Worm (Caenorhabditis elegans): ENCODE measurements around the gene sdz-6.

sdz-6 gene

DNA sequence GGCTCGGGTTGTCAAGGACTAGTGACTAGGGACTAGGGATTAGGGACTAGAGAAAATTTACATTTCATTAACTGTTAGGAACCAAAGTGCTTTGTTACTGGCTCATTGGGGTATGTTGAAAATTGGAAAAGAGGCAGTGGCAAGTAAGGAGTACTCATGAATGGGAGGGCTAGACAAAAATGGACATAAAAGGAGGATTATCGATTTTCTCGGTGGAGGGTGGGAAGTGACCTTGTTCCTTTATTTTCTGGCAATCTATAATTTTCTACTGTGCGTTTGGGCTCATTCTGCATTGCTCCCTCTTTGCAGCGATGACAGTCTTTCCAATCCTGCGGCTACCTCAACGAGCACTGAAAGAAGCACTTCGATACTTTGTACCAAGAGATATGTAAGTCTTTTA is 22.9 kb upstream of the sdz-6 start, which contains the start of gene fbxb-60:
TSS of gene fbxb-60 (plus strand) at position 301 of the 400 bp plus-strand sequence.
- TF ChIP-seq tbp1 (GFP tag; optimal IDR thresholded peaks at IDR 0.05) (no peak), attf-5 (GFP tag; optimal IDR thresholded peaks at IDR 0.05) (no peak), nhr-27 (tag; optimal IDR thresholded peaks at IDR 0.05) (no peak), F57A8.1 (GFP tag; optimal IDR thresholded peaks at IDR 0.05) (no peak), unc-62 (GFP tag; optimal IDR thresholded peaks at IDR 0.05) (no peak), sdz-38 (tag; optimal IDR thresholded peaks at IDR 0.05) (no peak), snpc-3.4 (tag; optimal IDR thresholded peaks at IDR 0.05) (no peak), dpl-1 (GFP tag; optimal IDR thresholded peaks at IDR 0.05) (no peak), lir-1 (GFP tag; conservative IDR thresholded peaks at IDR 0.05) (no peak), attf-3 (GFP tag; conservative IDR thresholded peaks at IDR 0.05) (no peak), ama-1 (optimal IDR thresholded peaks at IDR 0.05) (no peak), ama-1 (GFP tag; optimal IDR thresholded peaks at IDR 0.05) (no peak), nhr-120 (GFP tag; IDR thresholded peaks at IDR 0.05) (no peak), athp-1 (tag; optimal IDR thresholded peaks at IDR 0.05) (no peak), rcor-1 (GFP tag; IDR thresholded peaks at IDR 0.05) (no peak), madf-8 (GFP tag; conservative IDR thresholded peaks at IDR 0.05) (no peak), hmg-1.2 (GFP tag; IDR thresholded peaks at IDR 0.05) (no peak), mxl-1 (tag; optimal IDR thresholded peaks at IDR 0.05) (no peak), mes-4 (tag; optimal IDR thresholded peaks at IDR 0.05) (no peak), ceh-40 (GFP tag; IDR thresholded peaks at IDR 0.05) (no peak), cebp-1 (GFP tag; IDR thresholded peaks at IDR 0.05) (no peak), cebp-1 (tag; optimal IDR thresholded peaks at IDR 0.05) (no peak)

- TF ChIP-seq C17E4.6 (GFP tag; IDR thresholded peaks at IDR 0.05) (no peak), die-1 (tag; optimal IDR thresholded peaks at IDR 0.05) (no peak), aptf-3 (GFP tag; IDR thresholded peaks at IDR 0.05) (no peak), ceh-58 (GFP tag; IDR thresholded peaks at IDR 0.05) (no peak), let-526 (GFP tag; IDR thresholded peaks at IDR 0.05) (no peak), aptf-2 (GFP tag; conservative IDR thresholded peaks at IDR 0.05) (no peak), madf-6 (GFP tag; IDR thresholded peaks at IDR 0.05) (no peak), hlh-12 (tag; optimal IDR thresholded peaks at IDR 0.05) (no peak), gei-17 (GFP tag; optimal IDR thresholded peaks at IDR 0.05) (no peak), rpc-1 (optimal IDR thresholded peaks at IDR 0.05) (no peak), rpc-1 (tag; optimal IDR thresholded peaks at IDR 0.05) (no peak), hmg-1.2 (GFP tag; IDR thresholded peaks at IDR 0.05) (no peak), B0261.1 (tag; optimal IDR thresholded peaks at IDR 0.05) (no peak)
Observed at ce11 chrV:19299262-19299661, 21.2 kb upstream of the sdz-6 start, which contains the start of gene F55C9.14. Gene F55C9.14 (plus strand): TSS chrV:19299562.

ce11 chrV:19301934-19302333 is 18.5 kb upstream of the sdz-6 start, which contains the start of gene fbxb-62:
Gene fbxb-62 (minus strand): TSS chrV:19302034.
- TF ChIP-seq ets-4 (GFP tag; optimal IDR thresholded peaks at IDR 0.05) (no peak), unc-62 (GFP tag; optimal IDR thresholded peaks at IDR 0.05) (no peak), T07F8.4 (tag; optimal IDR thresholded peaks at IDR 0.05) (no peak), rpc-1 (optimal IDR thresholded peaks at IDR 0.05) (no peak), rpc-1 (tag; optimal IDR thresholded peaks at IDR 0.05) (no peak), nhr-179 (tag; optimal IDR thresholded peaks at IDR 0.05) (no peak), Y53G8AR.9 (GFP tag; conservative IDR thresholded peaks at IDR 0.05) (no peak), C17E4.6 (GFP tag; IDR thresholded peaks at IDR 0.05) (no peak), egrh-3 (GFP tag; IDR thresholded peaks at IDR 0.05) (no peak), D2030.7 (GFP tag; IDR thresholded peaks at IDR 0.05) (no peak), xnd-1 (tag; optimal IDR thresholded peaks at IDR 0.05) (no peak), C06A6.2 (GFP tag; conservative IDR thresholded peaks at IDR 0.05) (no peak), nhr-90 (tag; optimal IDR thresholded peaks at IDR 0.05) (no peak), F57A8.1 (GFP tag; optimal IDR thresholded peaks at IDR 0.05) (no peak), nfya-1 (tag; optimal IDR thresholded peaks at IDR 0.05; ENCODE audit: borderline replicate concordance, insufficient read depth) (no peak), Y95B8A.8 (GFP tag; IDR thresholded peaks at IDR 0.05) (no peak), die-1 (tag; optimal IDR thresholded peaks at IDR 0.05) (no peak), F57C9.4 (tag; optimal IDR thresholded peaks at IDR 0.05) (no peak), F22D6.2 (tag; optimal IDR thresholded peaks at IDR 0.05) (no peak), athp-1 (tag; optimal IDR thresholded peaks at IDR 0.05) (no peak), hrde-1 (tag; optimal IDR thresholded peaks at IDR 0.05; ENCODE audit: borderline replicate concordance) (no peak)
